Worm (Caenorhabditis elegans) whole organism, midembryonic: ENCODE results near the gene shc-2.

Source experiments
- T22C8.4 ChIP-seq: fragments of 200-800 bp; sonication (Bioruptor generic); IDR thresholded peaks from 2 replicates; pipeline ENCODE4 v1.3.6; 2022; ENCODE audit warnings: missing genetic modification characterization, missing compliant biosample characterization
- cog-1 ChIP-seq: sonication (generic microtip); optimal IDR thresholded peaks from 2 replicates; lab custom pipeline; 2016; ENCODE audit warnings: missing genetic modification characterization, missing compliant biosample characterization
- flt-1 ChIP-seq: fragments of 200-800 bp; sonication (Bioruptor generic); IDR thresholded peaks from 2 replicates; pipeline ENCODE4 v1.3.6; 2022; ENCODE audit warnings: missing genetic modification characterization, missing compliant biosample characterization
- klf-2 ChIP-seq: fragments of 200-800 bp; sonication (Bioruptor generic); conservative IDR thresholded peaks from 2 replicates; pipeline ENCODE4 v1.3.6; 2022; ENCODE audit warnings: missing genetic modification reagents, missing genetic modification characterization, missing compliant biosample characterization
- med-1 ChIP-seq: sonication (generic microtip); optimal IDR thresholded peaks from 2 replicates; lab custom pipeline; 2017; ENCODE audit warnings: missing genetic modification characterization, mild to moderate bottlenecking, missing compliant biosample characterization, antibody characterized with exemption, missing genetic modification reagents; ENCODE audit not compliant: insufficient read depth
- ref-1 ChIP-seq: fragments of 200-800 bp; sonication (Bioruptor generic); conservative IDR thresholded peaks from 2 replicates; pipeline ENCODE4 v1.3.6; 2022; ENCODE audit warnings: missing genetic modification reagents, missing genetic modification characterization, missing compliant biosample characterization
- tab-1 ChIP-seq: fragments of 200-800 bp; sonication (Bioruptor generic); IDR thresholded peaks from 2 replicates; pipeline ENCODE4 v1.3.6; 2022; ENCODE audit warnings: missing genetic modification characterization, missing compliant biosample characterization
- ztf-23 ChIP-seq: fragments of 200-800 bp; sonication (Bioruptor generic); IDR thresholded peaks from 2 replicates; pipeline ENCODE4 v1.3.6; 2022; ENCODE audit warnings: missing genetic modification reagents, missing genetic modification characterization, missing compliant biosample characterization
- ztf-29 ChIP-seq: fragments of 200-800 bp; sonication (Bioruptor generic); IDR thresholded peaks from 2 replicates; pipeline ENCODE4 v1.3.6; 2022; ENCODE audit warnings: missing genetic modification reagents, missing genetic modification characterization, missing compliant biosample characterization

The shc-2 gene

ce11 chrII:4999122-4999521 is 30.2 kb downstream of the shc-2 start, which contains the start of gene citk-2:
Gene citk-2 (plus strand): TSS chrII:4999520.
- no peak for TF ChIP-seq klf-2
- no peak for TF ChIP-seq T22C8.4
- no peak for TF ChIP-seq ref-1 (GFP tag; lab: Robert Waterston, UW)
- no peak for TF ChIP-seq flt-1 (GFP tag; lab: Robert Waterston, UW)
- no peak for TF ChIP-seq ztf-23 (GFP tag; lab: Robert Waterston, UW)
- TF ChIP-seq med-1 (GFP tag; lab: Kevin White, UChicago), result no peak
- no peak for TF ChIP-seq ztf-29 (GFP tag; lab: Robert Waterston, UW)
- no peak for TF ChIP-seq tab-1 (GFP tag; lab: Robert Waterston, UW)
- TF ChIP-seq cog-1 (tag; lab: Kevin White, UChicago), result no peak

ce11 chrII:5001866-5002265 is 32.9 kb downstream of the shc-2 start:
- TF ChIP-seq ztf-29 (GFP tag; lab: Robert Waterston, UW), result no peak
- no peak for TF ChIP-seq ztf-23 (GFP tag; lab: Robert Waterston, UW)

- no peak for TF ChIP-seq T22C8.4
- TF ChIP-seq ref-1 (GFP tag; lab: Robert Waterston, UW), result no peak
- no peak for TF ChIP-seq cog-1 (tag; lab: Kevin White, UChicago)
- TF ChIP-seq tab-1 (GFP tag; lab: Robert Waterston, UW), result no peak
- no peak for TF ChIP-seq klf-2
- no peak for TF ChIP-seq flt-1 (GFP tag; lab: Robert Waterston, UW)
- no peak for TF ChIP-seq ztf-23 (GFP tag; lab: Robert Waterston, UW)
- no peak for TF ChIP-seq med-1 (GFP tag; lab: Kevin White, UChicago)
- no peak for TF ChIP-seq ztf-29 (GFP tag; lab: Robert Waterston, UW)
Measured at ce11 chrII:5003660-5004059, 34.7 kb downstream of the shc-2 start, which contains the start of gene F59A6.10. Gene F59A6.10 (plus strand): TSS chrII:5003960.

- TF ChIP-seq ref-1 (GFP tag; lab: Robert Waterston, UW), result no peak
- no peak for TF ChIP-seq med-1 (GFP tag; lab: Kevin White, UChicago)
- no peak for TF ChIP-seq ztf-23 (GFP tag; lab: Robert Waterston, UW)
- TF ChIP-seq ztf-29 (GFP tag; lab: Robert Waterston, UW), result no peak
- no peak for TF ChIP-seq cog-1 (tag; lab: Kevin White, UChicago)
- TF ChIP-seq klf-2, result no peak
- no peak for TF ChIP-seq flt-1 (GFP tag; lab: Robert Waterston, UW)
- TF ChIP-seq tab-1 (GFP tag; lab: Robert Waterston, UW), result no peak
- TF ChIP-seq T22C8.4, result no peak
Measured at ce11 chrII:5004781-5005180, 35.8 kb downstream of the shc-2 start, which contains the start of gene F59A6.4. Gene F59A6.4 (plus strand): TSS chrII:5005081.

ce11 chrII:5008033-5008432 is 39.1 kb downstream of the shc-2 start, which contains the start of gene F59A6.3:
Gene F59A6.3 (plus strand): TSS chrII:5008333.
- TF ChIP-seq tab-1 (GFP tag; lab: Robert Waterston, UW), result no peak
- no peak for TF ChIP-seq flt-1 (GFP tag; lab: Robert Waterston, UW)
- no peak for TF ChIP-seq cog-1 (tag; lab: Kevin White, UChicago)
- TF ChIP-seq ztf-23 (GFP tag; lab: Robert Waterston, UW), result no peak
- TF ChIP-seq ztf-29 (GFP tag; lab: Robert Waterston, UW), result no peak
- TF ChIP-seq T22C8.4, result no peak
- TF ChIP-seq ref-1 (GFP tag; lab: Robert Waterston, UW), result no peak
- TF ChIP-seq klf-2, result no peak
- TF ChIP-seq med-1 (GFP tag; lab: Kevin White, UChicago), result no peak

ce11 chrII:5011978-5012377 is 43.0 kb downstream of the shc-2 start, which contains the start of gene F59A6.12:
Gene F59A6.12 (minus strand): TSS chrII:5012078.
- no peak for TF ChIP-seq tab-1 (GFP tag; lab: Robert Waterston, UW)
- no peak for TF ChIP-seq klf-2
- TF ChIP-seq ztf-23 (GFP tag; lab: Robert Waterston, UW), result no peak
- no peak for TF ChIP-seq med-1 (GFP tag; lab: Kevin White, UChicago)
- TF ChIP-seq T22C8.4, result no peak
- no peak for TF ChIP-seq ref-1 (GFP tag; lab: Robert Waterston, UW)
- no peak for TF ChIP-seq cog-1 (tag; lab: Kevin White, UChicago)
- no peak for TF ChIP-seq ztf-29 (GFP tag; lab: Robert Waterston, UW)
- TF ChIP-seq flt-1 (GFP tag; lab: Robert Waterston, UW), result no peak

ce11 chrII:5014399-5014798 is 45.4 kb downstream of the shc-2 start, which contains the start of gene F59A6.2:
Gene F59A6.2 (plus strand): TSS chrII:5014699.
- TF ChIP-seq tab-1 (GFP tag; lab: Robert Waterston, UW) (no peak), ztf-23 (GFP tag; lab: Robert Waterston, UW) (no peak), klf-2 (no peak), ref-1 (GFP tag; lab: Robert Waterston, UW) (no peak), med-1 (GFP tag; lab: Kevin White, UChicago) (no peak), T22C8.4 (no peak), flt-1 (GFP tag; lab: Robert Waterston, UW) (no peak), ztf-29 (GFP tag; lab: Robert Waterston, UW) (no peak), cog-1 (tag; lab: Kevin White, UChicago) (no peak)

- TF ChIP-seq klf-2 (no peak), med-1 (GFP tag; lab: Kevin White, UChicago) (no peak), flt-1 (GFP tag; lab: Robert Waterston, UW) (no peak), T22C8.4 (no peak), cog-1 (tag; lab: Kevin White, UChicago) (no peak), tab-1 (GFP tag; lab: Robert Waterston, UW) (no peak), ztf-29 (GFP tag; lab: Robert Waterston, UW) (no peak), ztf-23 (GFP tag; lab: Robert Waterston, UW) (no peak), ref-1 (GFP tag; lab: Robert Waterston, UW) (no peak)
Measured at ce11 chrII:5016144-5016543, 47.2 kb downstream of the shc-2 start.

ce11 chrII:5016977-5017585 is 48.1 kb downstream of the shc-2 start:
- TF ChIP-seq ztf-29 (GFP tag; lab: Robert Waterston, UW) (0 out of 2 replicates have a peak, but pooled peaks have one; percentile 19), klf-2 (no peak), med-1 (GFP tag; lab: Kevin White, UChicago) (no peak), flt-1 (GFP tag; lab: Robert Waterston, UW) (no peak)
